Worm (Caenorhabditis elegans): ENCODE data around the gene F25E5.16.

The F25E5.16 gene

ce11 chrV:7432441-7433146, 5.5 kb upstream of the F25E5.16 start (continued):
- peak; percentile 14; the same call in 1 of the 2 replicates for TF ChIP-seq egl-43 (GFP tag; IDR thresholded peaks at IDR 0.05)
- no peak for TF ChIP-seq nhr-11 (tag; optimal IDR thresholded peaks at IDR 0.05)
- no peak for TF ChIP-seq R02D3.7 (tag; optimal IDR thresholded peaks at IDR 0.05)
- TF ChIP-seq zfp-3 (GFP tag; conservative IDR thresholded peaks at IDR 0.05): peak; percentile 90
- no peak for TF ChIP-seq ces-1 (GFP tag; optimal IDR thresholded peaks at IDR 0.05)
- no peak for TF ChIP-seq ceh-44 (GFP tag; IDR thresholded peaks at IDR 0.05)
- no peak for TF ChIP-seq ceh-28 (tag; optimal IDR thresholded peaks at IDR 0.05)
- TF ChIP-seq F10B5.3 (tag; optimal IDR thresholded peaks at IDR 0.05): no peak
- peak; percentile 39 for TF ChIP-seq spr-3 (GFP tag; optimal IDR thresholded peaks at IDR 0.05)
- TF ChIP-seq nhr-10 (tag; optimal IDR thresholded peaks at IDR 0.05): no peak
- TF ChIP-seq nhr-77 (tag; optimal IDR thresholded peaks at IDR 0.05): no peak
- no peak for TF ChIP-seq F44E2.7 (GFP tag; IDR thresholded peaks at IDR 0.05)
- TF ChIP-seq ztf-7 (tag; optimal IDR thresholded peaks at IDR 0.05): no peak
- TF ChIP-seq fos-1 (tag; optimal IDR thresholded peaks at IDR 0.05): no peak
- TF ChIP-seq lim-7 (GFP tag; IDR thresholded peaks at IDR 0.05): 0 out of 2 replicates have a peak, but pooled peaks have one; percentile 42
- TF ChIP-seq mdl-1 (tag; optimal IDR thresholded peaks at IDR 0.05): no peak
- TF ChIP-seq mxl-2 (GFP tag; conservative IDR thresholded peaks at IDR 0.05): no peak
- TF ChIP-seq lsy-2 (tag; optimal IDR thresholded peaks at IDR 0.05): peak in 1 of 2 experiments; percentile 7
- TF ChIP-seq rbr-2 (tag; optimal IDR thresholded peaks at IDR 0.05): no peak
- peak in 1 of 2 experiments; percentile 27 for TF ChIP-seq daf-16 (GFP tag; optimal IDR thresholded peaks at IDR 0.05)
- TF ChIP-seq daf-16 (tag; optimal IDR thresholded peaks at IDR 0.05): peak; percentile 37
- no peak for TF ChIP-seq lin-29 (GFP tag; IDR thresholded peaks at IDR 0.05)
- TF ChIP-seq aha-1 (tag): peak; percentile 90
- no peak for TF ChIP-seq mxl-3 (GFP tag; optimal IDR thresholded peaks at IDR 0.05)
- no peak for TF ChIP-seq nhr-237 (tag; optimal IDR thresholded peaks at IDR 0.05)
- no peak for TF ChIP-seq zip-2 (tag; optimal IDR thresholded peaks at IDR 0.05)
- no peak; the same call in none of the 2 replicates for TF ChIP-seq nhr-41 (GFP tag; IDR thresholded peaks at IDR 0.05)
- peak; percentile 46; the same call in 1 of the 2 replicates for TF ChIP-seq arid-1 (GFP tag; conservative IDR thresholded peaks at IDR 0.05)
- TF ChIP-seq madf-9 (GFP tag; conservative IDR thresholded peaks at IDR 0.05): no peak
- peak; percentile 38; the same call in 1 of the 2 replicates for TF ChIP-seq Y48G9A.11 (GFP tag; IDR thresholded peaks at IDR 0.05)
- TF ChIP-seq Y105C5A.15 (GFP tag; IDR thresholded peaks at IDR 0.05): 0 out of 2 replicates have a peak, but pooled peaks have one; percentile 2
- no peak for TF ChIP-seq gei-8 (GFP tag; optimal IDR thresholded peaks at IDR 0.05)
- peak; percentile 9 to 66; a peak in 1 of 4 replicates for TF ChIP-seq madf-5 (GFP tag; IDR thresholded peaks at IDR 0.05)
- no peak for TF ChIP-seq aly-2 (tag; optimal IDR thresholded peaks at IDR 0.05)
- TF ChIP-seq zfp-2 (tag; optimal IDR thresholded peaks at IDR 0.05): no peak
- TF ChIP-seq nhr-76 (tag; optimal IDR thresholded peaks at IDR 0.05): no peak
- peak; percentile 47 for TF ChIP-seq lin-38 (GFP tag; IDR thresholded peaks at IDR 0.05)
- no peak for TF ChIP-seq hlh-30 (tag; optimal IDR thresholded peaks at IDR 0.05; ENCODE audit: insufficient read depth)
- peak; percentile 32 for TF ChIP-seq nhr-48 (tag; optimal IDR thresholded peaks at IDR 0.05)
- TF ChIP-seq jun-1 (tag; optimal IDR thresholded peaks at IDR 0.05): no peak
- TF ChIP-seq attf-4 (tag; optimal IDR thresholded peaks at IDR 0.05): no peak
- no peak for TF ChIP-seq zag-1 (tag; optimal IDR thresholded peaks at IDR 0.05)
- TF ChIP-seq mes-2 (tag; optimal IDR thresholded peaks at IDR 0.05; ENCODE audit: poor library complexity, severe bottlenecking): peak; percentile 29
- peak; percentile 73 for TF ChIP-seq ama-1 (optimal IDR thresholded peaks at IDR 0.05)
- TF ChIP-seq pha-4 (GFP tag; IDR thresholded peaks at IDR 0.05): peak; percentile 39; the same call in 1 of the 2 replicates
- TF ChIP-seq pha-4 (tag; optimal IDR thresholded peaks at IDR 0.05): no peak
- TF ChIP-seq ceh-62 (tag; optimal IDR thresholded peaks at IDR 0.05): no peak
- TF ChIP-seq tra-1 (GFP tag; IDR thresholded peaks at IDR 0.05): peak; percentile 62
- 0 out of 2 replicates have a peak, but pooled peaks have one; percentile 27 for TF ChIP-seq Y75B8A.6 (GFP tag; IDR thresholded peaks at IDR 0.05)
- no peak for TF ChIP-seq ceh-20 (GFP tag; IDR thresholded peaks at IDR 0.05)
- no peak for TF ChIP-seq pqm-1 (tag; optimal IDR thresholded peaks at IDR 0.05)

Measured in whole organism, L4 larva.